Fruit fly (Drosophila melanogaster) whole organism, embryonic: ENCODE measurements around the gene Arfip.

Experiments used
- Aef1 ChIP-seq: fragments of 200-800 bp; sonication (Bioruptor generic); IDR thresholded peaks from 3 replicates; pipeline ENCODE4 v1.3.6; 2022; ENCODE audit warnings: missing biosample characterization, missing genetic modification characterization
- CG15514 ChIP-seq: fragments of 200-800 bp; sonication (Bioruptor generic); optimal IDR thresholded peaks from 3 replicates; lab custom pipeline; 2017; ENCODE audit warnings: missing biosample characterization, missing genetic modification characterization, mild to moderate bottlenecking, moderate library complexity, missing genetic modification reagents
- CG31388 ChIP-seq: fragments of 200-800 bp; sonication (Bioruptor generic); optimal IDR thresholded peaks from 2 replicates; lab custom pipeline; 2016; ENCODE audit warnings: missing biosample characterization, missing genetic modification characterization
- dmrt11E ChIP-seq: fragments of 200-800 bp; sonication (Bioruptor generic); optimal IDR thresholded peaks from 3 replicates; lab custom pipeline; 2018; ENCODE audit warnings: missing biosample characterization, mild to moderate bottlenecking, missing genetic modification characterization, moderate library complexity
- ken ChIP-seq: fragments of 200-800 bp; sonication (Bioruptor generic); IDR thresholded peaks from 3 replicates; pipeline ENCODE4 v1.3.6; 2022; ENCODE audit warnings: missing biosample characterization, missing genetic modification characterization
- otp ChIP-seq: fragments of 200-800 bp; sonication (Bioruptor generic); IDR thresholded peaks from 3 replicates; pipeline ENCODE4, ENCODE4 v1.3.6; 2022; ENCODE audit warnings: missing biosample characterization, missing genetic modification characterization
- pan ChIP-seq, 4 experiments: fragments of >200 bp in 3 of 4; fragments of 200-800 bp in 1 of 4; sonication (Bioruptor generic) in 1 of 4; optimal IDR thresholded peaks in 3 of 4; IDR thresholded peaks in 1 of 4; 2 replicates each; pipeline versions ENCODE4 v1.3.6 to Lab custom; 2017 to 2022; ENCODE audit warnings: missing biosample characterization in 2 of 4, missing genetic modification characterization in 2 of 4, mixed read lengths in 1 of 4
- so ChIP-seq: fragments of 200-800 bp; sonication (Bioruptor generic); IDR thresholded peaks from 3 replicates; pipeline ENCODE4 v1.3.6; 2022; ENCODE audit warnings: missing biosample characterization, missing genetic modification characterization

- TF ChIP-seq dmrt11E (no peak), so (no peak), CG15514 (no peak), otp (no peak), CG31388 (no peak), pan (optimal IDR thresholded peaks at IDR 0.05; lab: Kevin White, UChicago) (no peak), pan (GFP tag; optimal IDR thresholded peaks at IDR 0.05 in 1 of 2, IDR thresholded peaks at IDR 0.05 in 1 of 2) (no peak), ken (GFP tag; lab: Robert Waterston, UW) (no peak), Aef1 (GFP tag; lab: Robert Waterston, UW) (no peak)
These were observed 9.6 kb downstream of the Arfip start, which contains the start of gene scpr-C for dm6 chr3R:11225220-11225619.
